Fruit fly (Drosophila melanogaster) whole organism, embryonic: ENCODE data around the gene CG7789.

Experiments
- B-H2 ChIP-seq: fragments of 200-800 bp; sonication (Bioruptor generic); optimal IDR thresholded peaks from 2 replicates; lab custom pipeline; 2018; ENCODE audit warnings: missing biosample characterization, mild to moderate bottlenecking, missing genetic modification characterization
- CG10959 ChIP-seq: fragments of 200-800 bp; sonication (Bioruptor generic); IDR thresholded peaks from 2 replicates; pipeline ENCODE4 v1.3.6; 2022; ENCODE audit warnings: missing biosample characterization, missing genetic modification characterization
- CG11560 ChIP-seq: fragments of 200-800 bp; sonication (Bioruptor generic); IDR thresholded peaks from 3 replicates; pipeline ENCODE4 v1.3.6; 2022; ENCODE audit warnings: missing biosample characterization, missing genetic modification characterization
- CG11723 ChIP-seq: fragments of 200-800 bp; sonication (Bioruptor generic); optimal IDR thresholded peaks from 2 replicates; lab custom pipeline; 2017; ENCODE audit warnings: missing biosample characterization, mild to moderate bottlenecking, missing genetic modification characterization
- CG12104 ChIP-seq: fragments of 200-800 bp; sonication (Bioruptor generic); optimal IDR thresholded peaks from 3 replicates; lab custom pipeline; 2016; ENCODE audit warnings: missing biosample characterization, missing genetic modification characterization
- CG1233 ChIP-seq: fragments of 200-800 bp; sonication (Bioruptor generic); optimal IDR thresholded peaks from 4 replicates; lab custom pipeline; 2018; ENCODE audit warnings: missing biosample characterization, mild to moderate bottlenecking, missing genetic modification characterization
- CG15601 ChIP-seq: fragments of 200-800 bp; sonication (Bioruptor generic); optimal IDR thresholded peaks from 3 replicates; lab custom pipeline; 2019; ENCODE audit warnings: missing biosample characterization, mild to moderate bottlenecking, missing genetic modification characterization, moderate library complexity
- CG16813 ChIP-seq: fragments of 200-800 bp; sonication (Bioruptor generic); IDR thresholded peaks from 3 replicates; pipeline ENCODE4 v1.3.6; 2022; ENCODE audit warnings: missing biosample characterization, missing genetic modification characterization; ENCODE audit not compliant: partially characterized antibody
- CG17328 ChIP-seq: fragments of 200-800 bp; sonication (Bioruptor generic); IDR thresholded peaks from 2 replicates; pipeline ENCODE4 v1.3.6; 2022; ENCODE audit warnings: missing biosample characterization, missing genetic modification characterization
- CG2202 ChIP-seq: fragments of 200-800 bp; sonication (Bioruptor generic); optimal IDR thresholded peaks from 2 replicates; lab custom pipeline; 2018; ENCODE audit warnings: missing biosample characterization, mild to moderate bottlenecking, missing genetic modification characterization
- CG30020 ChIP-seq: fragments of 200-800 bp; optimal IDR thresholded peaks from 2 replicates; lab custom pipeline; 2019; ENCODE audit warnings: missing biosample characterization, mild to moderate bottlenecking, missing genetic modification characterization, moderate library complexity
- CG3281 ChIP-seq: fragments of 200-800 bp; sonication (Bioruptor generic); optimal IDR thresholded peaks from 3 replicates; lab custom pipeline; 2017; ENCODE audit warnings: missing biosample characterization, mild to moderate bottlenecking, missing genetic modification characterization
- CG3407 ChIP-seq: fragments of 200-800 bp; sonication (Bioruptor generic); optimal IDR thresholded peaks from 2 replicates; lab custom pipeline; 2018; ENCODE audit warnings: missing biosample characterization, mild to moderate bottlenecking, missing genetic modification characterization
- CG6175 ChIP-seq: fragments of 200-800 bp; sonication (Bioruptor generic); IDR thresholded peaks from 3 replicates; pipeline ENCODE4 v1.3.6; 2022; ENCODE audit warnings: missing biosample characterization, missing genetic modification characterization
- CG7372 ChIP-seq: fragments of 200-800 bp; sonication (Bioruptor generic); IDR thresholded peaks from 2 replicates; pipeline ENCODE4 v1.3.6; 2022; ENCODE audit warnings: missing biosample characterization, missing genetic modification characterization
- CG9609 ChIP-seq: fragments of 200-800 bp; sonication (Bioruptor generic); optimal IDR thresholded peaks from 3 replicates; lab custom pipeline; 2016; ENCODE audit warnings: missing biosample characterization, missing genetic modification characterization
- CG9727 ChIP-seq: fragments of 200-800 bp; sonication (Bioruptor generic); optimal IDR thresholded peaks from 3 replicates; lab custom pipeline; 2017; ENCODE audit warnings: missing biosample characterization, mild to moderate bottlenecking, missing genetic modification characterization
- CG9817 ChIP-seq: fragments of 200-800 bp; sonication (Bioruptor generic); optimal IDR thresholded peaks from 2 replicates; lab custom pipeline; 2018; ENCODE audit warnings: missing biosample characterization, mild to moderate bottlenecking, missing genetic modification characterization, moderate library complexity
- CoRest ChIP-seq: fragments of 200-800 bp; sonication (Bioruptor generic); optimal IDR thresholded peaks from 3 replicates; lab custom pipeline; 2018; ENCODE audit warnings: missing biosample characterization, mild to moderate bottlenecking, missing genetic modification characterization, moderate library complexity
- CrebB ChIP-seq: fragments of 200-800 bp; sonication (Bioruptor generic); optimal IDR thresholded peaks from 3 replicates; lab custom pipeline; 2018; ENCODE audit warnings: missing biosample characterization, mild to moderate bottlenecking, missing genetic modification characterization
- Dp ChIP-seq: fragments of 200-800 bp; sonication (Bioruptor generic); optimal IDR thresholded peaks from 2 replicates; lab custom pipeline; 2018; ENCODE audit warnings: missing biosample characterization, mild to moderate bottlenecking, missing genetic modification characterization, moderate library complexity
- Fer3 ChIP-seq: fragments of 200-800 bp; sonication (Bioruptor generic); optimal IDR thresholded peaks from 2 replicates; lab custom pipeline; 2018; ENCODE audit warnings: missing biosample characterization, mild to moderate bottlenecking, missing genetic modification characterization, moderate library complexity
- Gug ChIP-seq: fragments of 200-800 bp; sonication (Bioruptor generic); IDR thresholded peaks from 4 replicates; pipeline ENCODE4 v1.3.6; 2022; ENCODE audit warnings: missing biosample characterization, missing genetic modification characterization
- HLH4C ChIP-seq: fragments of 200-800 bp; sonication (Bioruptor generic); IDR thresholded peaks from 3 replicates; pipeline ENCODE4 v1.3.6; 2022; ENCODE audit warnings: missing biosample characterization, missing genetic modification characterization; ENCODE audit not compliant: partially characterized antibody
- Hr51 ChIP-seq, 2 experiments: fragments of 200-800 bp; sonication (Bioruptor generic); optimal IDR thresholded peaks; 2 replicates in 1 of 2; 3 replicates in 1 of 2; lab custom pipeline; 2016 to 2018; ENCODE audit warnings: missing biosample characterization in 2 of 2, missing genetic modification characterization in 2 of 2, mild to moderate bottlenecking in 1 of 2, moderate library complexity in 1 of 2
- Meics ChIP-seq: fragments of 200-800 bp; sonication (Bioruptor generic); optimal IDR thresholded peaks from 2 replicates; lab custom pipeline; 2017; ENCODE audit warnings: missing biosample characterization, mild to moderate bottlenecking, missing genetic modification characterization
- Optix ChIP-seq: fragments of 200-800 bp; sonication (Bioruptor generic); IDR thresholded peaks from 3 replicates; pipeline ENCODE4 v1.3.6; 2022; ENCODE audit warnings: missing biosample characterization, missing genetic modification characterization
- Taf1 ChIP-seq: fragments of 200-800 bp; sonication (Bioruptor generic); IDR thresholded peaks from 2 replicates; pipeline ENCODE4 v1.3.6; 2022; ENCODE audit warnings: missing biosample characterization, missing genetic modification characterization
- ase ChIP-seq: fragments of 200-800 bp; sonication (Bioruptor generic); IDR thresholded peaks from 3 replicates; pipeline ENCODE4 v1.3.6; 2022; ENCODE audit warnings: missing biosample characterization, missing genetic modification characterization
- ci ChIP-seq: fragments of 200-800 bp; sonication (Bioruptor generic); IDR thresholded peaks from 3 replicates; pipeline ENCODE4 v1.3.6; 2022; ENCODE audit warnings: missing biosample characterization, missing genetic modification characterization
- crol ChIP-seq: fragments of 200-800 bp; sonication (Bioruptor generic); IDR thresholded peaks from 2 replicates; pipeline ENCODE4 v1.3.6; 2022; ENCODE audit warnings: missing biosample characterization, missing genetic modification characterization
- dysf ChIP-seq: fragments of 200-800 bp; sonication (Bioruptor generic); IDR thresholded peaks from 3 replicates; pipeline ENCODE4 v1.3.6; 2022; ENCODE audit warnings: missing biosample characterization, missing genetic modification characterization
- fd96Cb ChIP-seq: fragments of 200-800 bp; sonication (Bioruptor generic); optimal IDR thresholded peaks from 2 replicates; lab custom pipeline; 2018; ENCODE audit warnings: missing biosample characterization, mild to moderate bottlenecking, missing genetic modification characterization, moderate library complexity
- gem ChIP-seq: fragments of 200-800 bp; sonication (Bioruptor generic); optimal IDR thresholded peaks from 2 replicates; lab custom pipeline; 2019; ENCODE audit warnings: missing biosample characterization, mild to moderate bottlenecking, missing genetic modification characterization, moderate library complexity
- gro ChIP-seq: fragments of 200-800 bp; sonication (Bioruptor generic); optimal IDR thresholded peaks from 2 replicates; lab custom pipeline; 2016; ENCODE audit warnings: missing biosample characterization, missing genetic modification characterization
- ind ChIP-seq: fragments of 200-800 bp; sonication (Bioruptor generic); optimal IDR thresholded peaks from 3 replicates; lab custom pipeline; 2016; ENCODE audit warnings: missing biosample characterization, missing genetic modification characterization
- jigr1 ChIP-seq: fragments of 200-800 bp; sonication (Bioruptor generic); IDR thresholded peaks from 3 replicates; pipeline ENCODE4 v1.3.6; 2022; ENCODE audit warnings: missing biosample characterization, missing genetic modification characterization
- ken ChIP-seq: fragments of 200-800 bp; sonication (Bioruptor generic); IDR thresholded peaks from 3 replicates; pipeline ENCODE4 v1.3.6; 2022; ENCODE audit warnings: missing biosample characterization, missing genetic modification characterization
- klu ChIP-seq: fragments of 200-800 bp; sonication (Bioruptor generic); IDR thresholded peaks from 2 replicates; pipeline ENCODE4 v1.3.6; 2022; ENCODE audit warnings: missing biosample characterization, missing genetic modification characterization
- lmd ChIP-seq: fragments of 200-800 bp; sonication (Bioruptor generic); IDR thresholded peaks from 2 replicates; pipeline ENCODE4 v1.3.6; 2022; ENCODE audit warnings: missing biosample characterization, missing genetic modification characterization
- mld ChIP-seq: fragments of 200-800 bp; sonication (Bioruptor generic); IDR thresholded peaks from 3 replicates; pipeline ENCODE4 v1.3.6; 2022; ENCODE audit warnings: missing biosample characterization, missing genetic modification characterization; ENCODE audit not compliant: partially characterized antibody
- peb ChIP-seq: fragments of 200-800 bp; sonication (Bioruptor generic); IDR thresholded peaks from 2 replicates; pipeline ENCODE4 v1.3.6; 2022; ENCODE audit warnings: missing biosample characterization, missing genetic modification characterization
- phol ChIP-seq: fragments of 200-800 bp; sonication (Bioruptor generic); optimal IDR thresholded peaks from 3 replicates; lab custom pipeline; 2018; ENCODE audit warnings: missing biosample characterization, mild to moderate bottlenecking, missing genetic modification characterization, moderate library complexity
- pzg ChIP-seq: fragments of 200-800 bp; sonication (Bioruptor generic); optimal IDR thresholded peaks from 3 replicates; lab custom pipeline; 2018; ENCODE audit warnings: missing biosample characterization, mild to moderate bottlenecking, missing genetic modification characterization, moderate library complexity
- repo ChIP-seq: fragments of 200-800 bp; sonication (Bioruptor generic); optimal IDR thresholded peaks from 2 replicates; lab custom pipeline; 2016; ENCODE audit warnings: missing biosample characterization, missing genetic modification characterization
- scrt ChIP-seq: fragments of 200-800 bp; sonication (Bioruptor generic); optimal IDR thresholded peaks from 2 replicates; lab custom pipeline; 2018; ENCODE audit warnings: missing biosample characterization, mild to moderate bottlenecking, missing genetic modification characterization, moderate library complexity
- sima ChIP-seq: fragments of 200-800 bp; sonication (Bioruptor generic); optimal IDR thresholded peaks from 2 replicates; lab custom pipeline; 2016; ENCODE audit warnings: missing biosample characterization, missing genetic modification characterization
- ssp ChIP-seq: fragments of 200-800 bp; sonication (Bioruptor generic); IDR thresholded peaks from 2 replicates; pipeline ENCODE4 v1.3.6; 2022; ENCODE audit warnings: missing biosample characterization, missing genetic modification characterization
- sug ChIP-seq: fragments of 200-800 bp; optimal IDR thresholded peaks from 2 replicates; lab custom pipeline; 2019; ENCODE audit warnings: missing biosample characterization, mild to moderate bottlenecking, missing genetic modification characterization, moderate library complexity
- tgo ChIP-seq: fragments of 200-800 bp; sonication (Bioruptor generic); IDR thresholded peaks from 3 replicates; pipeline ENCODE4 v1.3.6; 2022; ENCODE audit warnings: missing biosample characterization, missing genetic modification characterization
- wek ChIP-seq: fragments of 200-800 bp; sonication (Bioruptor generic); optimal IDR thresholded peaks from 3 replicates; lab custom pipeline; 2018; ENCODE audit warnings: missing biosample characterization, mild to moderate bottlenecking, missing genetic modification characterization, moderate library complexity

The CG7789 gene

DNA sequence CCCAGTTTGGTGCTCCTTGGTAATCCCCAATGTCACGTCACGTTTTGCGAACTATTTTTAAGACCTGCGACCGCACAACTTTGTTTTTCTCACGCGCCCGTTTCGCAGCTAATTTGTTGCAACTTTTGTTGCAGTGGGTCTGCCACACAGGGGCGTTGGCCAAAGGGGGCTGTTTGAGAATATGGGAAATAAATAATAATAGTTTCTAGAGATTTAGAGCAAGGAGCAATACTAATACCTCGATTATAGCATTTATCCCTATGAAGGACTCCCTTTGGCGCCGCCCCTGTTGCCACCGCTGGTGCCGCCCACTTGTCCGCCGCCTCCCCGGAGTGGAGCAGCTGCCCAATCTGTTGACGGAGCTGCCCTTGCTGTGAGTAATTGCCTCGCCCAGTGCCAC, 47.7 kb upstream of the CG7789 start (continued):
- TF ChIP-seq CG9727 (GFP tag; lab: Kevin White, UChicago) (no peak), lmd (peak; percentile 40; the same call in 1 of the 2 replicates), ind (GFP tag; lab: Kevin White, UChicago) (no peak), ken (GFP tag; lab: Robert Waterston, UW) (peak; percentile 63; the same call in 2 of the 3 replicates), Hr51 (GFP tag; optimal IDR thresholded peaks at IDR 0.05; lab: Kevin White, UChicago) (no peak), wek (GFP tag; lab: Kevin White, UChicago) (no peak), Taf1 (GFP tag; lab: Robert Waterston, UW) (no peak), sima (GFP tag; lab: Kevin White, UChicago) (no peak), ase (GFP tag; lab: Robert Waterston, UW) (peak; percentile 61; the same call in 2 of the 3 replicates), CG3281 (no peak), scrt (GFP tag; lab: Kevin White, UChicago) (no peak), CrebB (tag; lab: Kevin White, UChicago) (no peak), CG1233 (no peak), CG11723 (no peak), ssp (GFP tag; lab: Robert Waterston, UW) (no peak), sug (no peak), Meics (GFP tag; lab: Kevin White, UChicago) (no peak), CG11560 (tag; lab: Robert Waterston, UW) (0 out of 3 replicates have a peak, but pooled peaks have one; percentile 35), gem (tag; lab: Kevin White, UChicago) (no peak), Optix (GFP tag; lab: Robert Waterston, UW) (peak; percentile 25; the same call in 1 of the 3 replicates), CG17328 (GFP tag; lab: Robert Waterston, UW) (0 out of 2 replicates have a peak, but pooled peaks have one; percentile 18), fd96Cb (tag; lab: Kevin White, UChicago) (peak; percentile 1), Fer3 (tag; lab: Kevin White, UChicago) (no peak), CG15601 (no peak), crol (no peak), CG2202 (tag; lab: Kevin White, UChicago) (no peak), Gug (GFP tag; lab: Robert Waterston, UW) (peak; percentile 29; the same call in 1 of the 4 replicates), CG10959 (GFP tag; lab: Robert Waterston, UW) (no peak), B-H2 (no peak), repo (no peak), tgo (peak; percentile 44; the same call in 2 of the 3 replicates), CG3407 (GFP tag; lab: Kevin White, UChicago) (no peak), CG16813 (no peak), gro (GFP tag; lab: Kevin White, UChicago) (no peak), CG12104 (GFP tag; lab: Kevin White, UChicago) (no peak), klu (no peak), jigr1 (GFP tag; lab: Robert Waterston, UW) (0 out of 3 replicates have a peak, but pooled peaks have one; percentile 30), Dp (GFP tag; lab: Kevin White, UChicago) (no peak), HLH4C (GFP tag; lab: Robert Waterston, UW) (no peak), mld (GFP tag; lab: Robert Waterston, UW) (no peak), phol (peak; percentile 9), CG7372 (GFP tag; lab: Robert Waterston, UW) (0 out of 2 replicates have a peak, but pooled peaks have one; percentile 42), ci (GFP tag; lab: Robert Waterston, UW) (peak; percentile 68), CG30020 (tag; lab: Kevin White, UChicago) (no peak), peb (GFP tag; lab: Robert Waterston, UW) (no peak), CG9817 (tag; lab: Kevin White, UChicago) (peak; percentile 32), dysf (GFP tag; lab: Robert Waterston, UW) (0 out of 3 replicates have a peak, but pooled peaks have one; percentile 42), pzg (no peak), CG9609 (GFP tag; lab: Kevin White, UChicago) (no peak), CG6175 (GFP tag; lab: Robert Waterston, UW) (no peak), CoRest (tag; lab: Kevin White, UChicago) (no peak)
